Worm (Caenorhabditis elegans): ENCODE results near the gene ceh-32.

DNA sequence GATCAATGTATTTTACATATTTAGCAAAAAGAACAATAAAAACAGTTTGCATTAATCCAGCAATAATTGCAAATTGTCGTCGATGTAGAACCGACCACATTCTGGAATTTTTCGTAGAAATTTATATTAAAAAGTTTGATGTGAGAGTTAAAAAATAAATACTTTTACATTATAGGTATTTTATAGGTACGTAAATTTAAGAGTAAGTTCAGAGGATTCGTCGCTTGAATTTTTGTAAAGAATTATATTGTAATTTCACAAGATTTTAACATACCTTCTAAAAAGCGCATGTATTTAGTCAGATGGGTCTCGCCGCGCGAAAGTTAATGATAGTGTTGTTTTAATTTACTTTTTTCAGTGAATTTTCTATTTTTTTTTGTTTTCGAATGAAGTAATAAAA, 24.9 kb upstream of the ceh-32 start, which contains the start of gene rhr-2:
- no peak for TF ChIP-seq nhr-10 (tag; optimal IDR thresholded peaks at IDR 0.05)
- TF ChIP-seq aly-2 (tag; optimal IDR thresholded peaks at IDR 0.05) = no peak
- no peak for TF ChIP-seq zag-1 (tag; optimal IDR thresholded peaks at IDR 0.05)
- TF ChIP-seq unc-39 (tag; optimal IDR thresholded peaks at IDR 0.05) = no peak
- TF ChIP-seq nhr-76 (tag; optimal IDR thresholded peaks at IDR 0.05) = no peak

All from whole organism, L4 larva.